Worm (Caenorhabditis elegans) whole organism, mixed stage, embryonic: Measurements from ENCODE around the gene pfkb-1.2.

Experiments used
- ces-1 ChIP-seq: fragments of 150-350 bp; optimal IDR thresholded peaks from 2 replicates; lab custom pipeline; 2014; ENCODE audit warnings: missing biosample characterization, missing genetic modification reagents, missing genetic modification characterization
- unc-39 ChIP-seq: fragments of 150-350 bp; optimal IDR thresholded peaks from 2 replicates; lab custom pipeline; 2014; ENCODE audit warnings: missing biosample characterization, missing genetic modification characterization

DNA sequence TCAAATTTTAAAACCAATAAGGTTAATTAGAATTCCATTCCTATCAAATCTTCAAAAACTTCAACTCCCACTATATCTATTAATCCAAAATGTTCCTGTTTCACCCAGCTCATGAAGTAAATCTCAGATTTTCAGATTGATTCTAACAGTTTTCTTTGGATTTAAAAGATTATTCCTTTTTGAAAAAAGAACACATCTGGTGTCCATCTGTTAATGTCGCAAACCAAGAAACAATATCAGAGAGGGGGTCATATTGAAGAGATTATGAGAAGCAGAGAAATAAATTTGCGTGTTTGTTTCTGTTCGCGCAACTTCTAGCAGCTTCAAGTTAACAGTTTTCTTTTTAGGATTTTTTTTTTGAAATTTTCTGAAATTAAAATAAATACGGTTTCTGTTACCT, 12.8 kb upstream of the pfkb-1.2 start:
- no peak for TF ChIP-seq ces-1 (GFP tag; lab: Kevin White, UChicago)
- no peak for TF ChIP-seq unc-39 (tag; lab: Kevin White, UChicago)
